Worm (Caenorhabditis elegans) whole organism, L1 larva: ENCODE results near the gene Y51A2A.16.

Source experiments
- C04F5.9 ChIP-seq: sonication (generic microtip); optimal IDR thresholded peaks from 2 replicates; lab custom pipeline; 2016; ENCODE audit warnings: missing genetic modification characterization, missing compliant biosample characterization
- C16A3.4 ChIP-seq: fragments of 150-350 bp; optimal IDR thresholded peaks from 2 replicates; lab custom pipeline; 2014; ENCODE audit warnings: missing biosample characterization, missing genetic modification characterization
- C34B4.2 ChIP-seq: sonication (generic microtip); optimal IDR thresholded peaks from 2 replicates; lab custom pipeline; 2017; ENCODE audit warnings: mild to moderate bottlenecking, missing genetic modification characterization, missing compliant biosample characterization
- F16B12.6 ChIP-seq: fragments of 150-350 bp; optimal IDR thresholded peaks from 2 replicates; lab custom pipeline; 2014; ENCODE audit warnings: missing biosample characterization, missing genetic modification characterization
- aha-1 ChIP-seq: fragments of 150-350 bp; optimal IDR thresholded peaks from 2 replicates; lab custom pipeline; 2014; ENCODE audit warnings: missing biosample characterization, missing genetic modification characterization
- aly-2 ChIP-seq: fragments of 150-350 bp; optimal IDR thresholded peaks from 2 replicates; lab custom pipeline; 2014; ENCODE audit warnings: missing biosample characterization, missing genetic modification characterization
- ama-1 ChIP-seq: fragments of 150-350 bp; optimal IDR thresholded peaks from 2 replicates; lab custom pipeline; 2014
- ceh-90 ChIP-seq: sonication (generic microtip); optimal IDR thresholded peaks from 2 replicates; lab custom pipeline; 2016; ENCODE audit warnings: missing genetic modification characterization, missing compliant biosample characterization
- dpl-1 ChIP-seq, 3 experiments: fragments of 150-350 bp in 2 of 3; sonication (generic microtip) in 1 of 3; optimal IDR thresholded peaks; 2 replicates each; lab custom pipeline; 2014 to 2017; ENCODE audit warnings: missing biosample characterization in 3 of 3, missing genetic modification characterization in 3 of 3, missing genetic modification reagents in 3 of 3
- efl-3 ChIP-seq: fragments of 200-800 bp; sonication (Bioruptor generic); optimal IDR thresholded peaks from 2 replicates; lab custom pipeline; 2018; ENCODE audit warnings: mild to moderate bottlenecking, missing genetic modification characterization, missing compliant biosample characterization
- egl-27 ChIP-seq, 2 experiments: fragments of 150-350 bp in 1 of 2; sonication (generic microtip); optimal IDR thresholded peaks; 3 replicates each; lab custom pipeline; 2017 to 2018; ENCODE audit warnings: missing biosample characterization in 2 of 2, missing genetic modification characterization in 2 of 2, missing genetic modification reagents in 2 of 2
- elt-2 ChIP-seq: sonication (generic microtip); optimal IDR thresholded peaks from 2 replicates; lab custom pipeline; 2016; ENCODE audit warnings: missing genetic modification characterization, mild to moderate bottlenecking, inconsistent platforms, missing compliant biosample characterization, missing genetic modification reagents
- fkh-10 ChIP-seq: sonication (generic microtip); optimal IDR thresholded peaks from 2 replicates; lab custom pipeline; 2017; ENCODE audit warnings: missing biosample characterization, missing genetic modification reagents, missing genetic modification characterization
- fos-1 ChIP-seq: fragments of 150-350 bp; optimal IDR thresholded peaks from 2 replicates; lab custom pipeline; 2014; ENCODE audit warnings: missing biosample characterization, missing genetic modification characterization
- hlh-17 ChIP-seq: fragments of 200-800 bp; sonication (Bioruptor generic); optimal IDR thresholded peaks from 2 replicates; lab custom pipeline; 2018; ENCODE audit warnings: missing genetic modification characterization, mild to moderate bottlenecking, missing compliant biosample characterization, moderate library complexity, borderline replicate concordance
- hlh-4 ChIP-seq: sonication (generic microtip); optimal IDR thresholded peaks from 2 replicates; lab custom pipeline; 2016; ENCODE audit warnings: mild to moderate bottlenecking, missing genetic modification characterization, missing compliant biosample characterization
- hpl-2 ChIP-seq: fragments of 150-350 bp; optimal IDR thresholded peaks from 2 replicates; lab custom pipeline; 2014; ENCODE audit warnings: missing biosample characterization, missing genetic modification reagents, missing genetic modification characterization
- irx-1 ChIP-seq: sonication (generic microtip); optimal IDR thresholded peaks from 2 replicates; lab custom pipeline; 2016; ENCODE audit warnings: missing genetic modification characterization, missing compliant biosample characterization
- isw-1 ChIP-seq: fragments of 200-800 bp; sonication (Bioruptor generic); IDR thresholded peaks from 2 replicates; pipeline ENCODE4 v1.3.6; 2022; ENCODE audit warnings: missing genetic modification characterization, missing compliant biosample characterization
- lin-13 ChIP-seq: fragments of 150-350 bp; optimal IDR thresholded peaks from 2 replicates; lab custom pipeline; 2014; ENCODE audit warnings: missing biosample characterization, missing genetic modification reagents, missing genetic modification characterization
- lin-14 ChIP-seq: fragments of 200-800 bp; sonication (Bioruptor generic); optimal IDR thresholded peaks from 2 replicates; lab custom pipeline; 2018; ENCODE audit warnings: mild to moderate bottlenecking, missing genetic modification characterization, moderate library complexity, missing compliant biosample characterization
- lin-35 ChIP-seq, 2 experiments: fragments of 150-350 bp; optimal IDR thresholded peaks; 2 replicates each; lab custom pipeline; 2014; ENCODE audit warnings: missing biosample characterization in 2 of 2, missing genetic modification characterization in 2 of 2, missing genetic modification reagents in 2 of 2
- mab-9 ChIP-seq: fragments of 200-800 bp; sonication (Bioruptor generic); IDR thresholded peaks from 2 replicates; pipeline ENCODE4 v1.3.6; 2022; ENCODE audit warnings: missing genetic modification reagents, missing genetic modification characterization, missing compliant biosample characterization
- mdl-1 ChIP-seq, 2 experiments: fragments of 150-350 bp; optimal IDR thresholded peaks; 2 replicates each; lab custom pipeline; 2014 to 2017; ENCODE audit warnings: missing biosample characterization in 2 of 2, missing genetic modification characterization in 2 of 2, inconsistent platforms in 1 of 2
- mef-2 ChIP-seq: fragments of 150-350 bp; optimal IDR thresholded peaks from 2 replicates; lab custom pipeline; 2014; ENCODE audit warnings: missing biosample characterization, missing genetic modification characterization
- nhr-11 ChIP-seq: fragments of 150-350 bp; optimal IDR thresholded peaks from 2 replicates; lab custom pipeline; 2014; ENCODE audit warnings: missing biosample characterization, missing genetic modification characterization
- nhr-19 ChIP-seq: fragments of 200-800 bp; sonication (Bioruptor generic); conservative IDR thresholded peaks from 2 replicates; pipeline ENCODE4 v1.3.6; 2022; ENCODE audit warnings: missing genetic modification characterization, missing compliant biosample characterization
- nhr-20 ChIP-seq: sonication (generic microtip); optimal IDR thresholded peaks from 2 replicates; lab custom pipeline; 2016; ENCODE audit warnings: mild to moderate bottlenecking, missing genetic modification characterization, missing compliant biosample characterization
- nhr-237 ChIP-seq: fragments of 150-350 bp; optimal IDR thresholded peaks from 2 replicates; lab custom pipeline; 2014; ENCODE audit warnings: missing biosample characterization, missing genetic modification characterization
- nhr-71 ChIP-seq: sonication (generic microtip); optimal IDR thresholded peaks from 2 replicates; lab custom pipeline; 2016; ENCODE audit warnings: mild to moderate bottlenecking, missing genetic modification characterization, moderate library complexity, missing compliant biosample characterization
- nhr-76 ChIP-seq: sonication (generic microtip); optimal IDR thresholded peaks from 2 replicates; lab custom pipeline; 2017; ENCODE audit warnings: missing biosample characterization, missing genetic modification characterization
- nhr-77 ChIP-seq: fragments of 150-350 bp; optimal IDR thresholded peaks from 2 replicates; lab custom pipeline; 2014; ENCODE audit warnings: missing biosample characterization, missing genetic modification characterization
- nhr-85 ChIP-seq: sonication (generic microtip); peaks from one replicate; lab custom pipeline; 2016; ENCODE audit warnings: missing genetic modification characterization, inconsistent platforms, missing compliant biosample characterization
- nhr-90 ChIP-seq: sonication (generic microtip); optimal IDR thresholded peaks from 2 replicates; lab custom pipeline; 2016; ENCODE audit warnings: mild to moderate bottlenecking, missing genetic modification characterization, missing compliant biosample characterization; ENCODE audit not compliant: poor library complexity
- pag-3 ChIP-seq: sonication (generic microtip); optimal IDR thresholded peaks from 2 replicates; lab custom pipeline; 2017; ENCODE audit warnings: missing genetic modification characterization, mild to moderate bottlenecking, missing compliant biosample characterization, antibody characterized with exemption, borderline replicate concordance; ENCODE audit not compliant: insufficient read depth
- pax-3 ChIP-seq: fragments of 200-800 bp; sonication (Bioruptor generic); optimal IDR thresholded peaks from 2 replicates; lab custom pipeline; 2018; ENCODE audit warnings: mild to moderate bottlenecking, missing genetic modification characterization, moderate library complexity, missing compliant biosample characterization
- pqm-1 ChIP-seq: sonication (generic microtip); optimal IDR thresholded peaks from 3 replicates; lab custom pipeline; 2017; ENCODE audit warnings: missing biosample characterization, missing genetic modification characterization
- rnt-1 ChIP-seq: sonication (generic microtip); optimal IDR thresholded peaks from 2 replicates; lab custom pipeline; 2016; ENCODE audit warnings: mild to moderate bottlenecking, missing genetic modification characterization, moderate library complexity, missing compliant biosample characterization
- snu-23 ChIP-seq: sonication (generic microtip); optimal IDR thresholded peaks from 2 replicates; lab custom pipeline; 2016; ENCODE audit warnings: missing genetic modification characterization, missing compliant biosample characterization
- sox-4 ChIP-seq: sonication (generic microtip); optimal IDR thresholded peaks from 2 replicates; lab custom pipeline; 2016; ENCODE audit warnings: missing genetic modification characterization, missing compliant biosample characterization
- sptf-1 ChIP-seq: fragments of 150-350 bp; optimal IDR thresholded peaks from 2 replicates; lab custom pipeline; 2014; ENCODE audit warnings: missing biosample characterization, missing genetic modification characterization
- tbx-2 ChIP-seq: sonication (generic microtip); optimal IDR thresholded peaks from 2 replicates; lab custom pipeline; 2016; ENCODE audit warnings: missing genetic modification characterization, missing compliant biosample characterization
- tlp-1 ChIP-seq: fragments of 150-350 bp; optimal IDR thresholded peaks from 2 replicates; lab custom pipeline; 2014; ENCODE audit warnings: missing biosample characterization, missing genetic modification characterization
- unc-30 ChIP-seq: sonication (generic microtip); optimal IDR thresholded peaks from 2 replicates; lab custom pipeline; 2017; ENCODE audit warnings: missing biosample characterization, missing genetic modification characterization
- vab-15 ChIP-seq: sonication (generic microtip); optimal IDR thresholded peaks from 2 replicates; lab custom pipeline; 2017; ENCODE audit warnings: missing genotype, mild to moderate bottlenecking, missing genetic modification characterization, missing compliant biosample characterization
- zag-1 ChIP-seq: fragments of 150-350 bp; optimal IDR thresholded peaks from 2 replicates; lab custom pipeline; 2014; ENCODE audit warnings: missing biosample characterization, missing genetic modification characterization
- zip-4 ChIP-seq: fragments of 200-800 bp; sonication (Bioruptor generic); optimal IDR thresholded peaks from 2 replicates; lab custom pipeline; 2018; ENCODE audit warnings: mild to moderate bottlenecking, missing genetic modification characterization, moderate library complexity, missing compliant biosample characterization
- ztf-11 ChIP-seq, 2 experiments: sonication (generic microtip); optimal IDR thresholded peaks; 2 replicates each; lab custom pipeline; 2016 to 2017; ENCODE audit warnings: missing genetic modification characterization in 2 of 2, missing biosample characterization in 1 of 2, missing compliant biosample characterization in 1 of 2
- ztf-4 ChIP-seq: fragments of 150-350 bp; optimal IDR thresholded peaks from 2 replicates; lab custom pipeline; 2014; ENCODE audit warnings: missing biosample characterization, missing genetic modification characterization

The Y51A2A.16 gene

DNA sequence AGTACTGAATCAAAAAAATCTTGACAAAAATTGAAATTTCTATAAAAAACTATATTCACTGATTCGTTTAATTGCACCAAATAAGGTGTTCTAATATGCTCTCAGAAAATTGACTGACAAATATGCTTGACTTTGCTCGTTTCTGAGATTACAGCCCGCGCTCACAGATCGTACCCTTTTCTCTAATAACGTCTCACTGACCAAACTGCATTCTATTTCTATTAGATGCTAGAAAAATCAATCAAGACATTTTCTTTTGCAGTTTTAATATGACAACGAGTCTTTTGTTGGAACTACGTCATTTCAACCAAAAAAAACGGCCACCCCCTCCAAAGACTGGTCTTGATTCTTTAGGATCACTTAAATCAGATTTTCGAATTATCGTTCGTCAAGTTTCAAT lies 1.9 kb upstream of the Y51A2A.16 start, which contains the start of gene clec-247:
Gene clec-247, plus strand, starts transcription at position 301 of the 400 bp plus-strand sequence.
- TF ChIP-seq isw-1 (GFP tag; lab: Robert Waterston, UW), result no peak
- no peak for TF ChIP-seq nhr-77 (tag; lab: Kevin White, UChicago)
- no peak for TF ChIP-seq C34B4.2 (tag; lab: Kevin White, UChicago)
- no peak for TF ChIP-seq hlh-17 (GFP tag; lab: Kevin White, UChicago)
- TF ChIP-seq ama-1 (lab: Kevin White, UChicago), result no peak
- TF ChIP-seq sox-4 (tag; lab: Kevin White, UChicago), result no peak
- TF ChIP-seq mab-9 (GFP tag; lab: Robert Waterston, UW), result no peak
- no peak for TF ChIP-seq dpl-1 (GFP tag; optimal IDR thresholded peaks at IDR 0.05; lab: Kevin White, UChicago)
- TF ChIP-seq mef-2, result no peak
- no peak for TF ChIP-seq F16B12.6 (tag; lab: Kevin White, UChicago)
- TF ChIP-seq snu-23, result no peak
- TF ChIP-seq mdl-1 (tag; optimal IDR thresholded peaks at IDR 0.05; lab: Kevin White, UChicago), result no peak
- TF ChIP-seq nhr-19 (GFP tag; lab: Robert Waterston, UW), result no peak
- no peak for TF ChIP-seq zag-1
- no peak for TF ChIP-seq ztf-11 (tag; optimal IDR thresholded peaks at IDR 0.05; lab: Kevin White, UChicago)
- TF ChIP-seq nhr-71 (tag; lab: Kevin White, UChicago), result no peak
- TF ChIP-seq fos-1, result no peak
- no peak for TF ChIP-seq ceh-90 (tag; lab: Kevin White, UChicago)
- no peak for TF ChIP-seq fkh-10 (GFP tag; lab: Kevin White, UChicago)

DNA sequence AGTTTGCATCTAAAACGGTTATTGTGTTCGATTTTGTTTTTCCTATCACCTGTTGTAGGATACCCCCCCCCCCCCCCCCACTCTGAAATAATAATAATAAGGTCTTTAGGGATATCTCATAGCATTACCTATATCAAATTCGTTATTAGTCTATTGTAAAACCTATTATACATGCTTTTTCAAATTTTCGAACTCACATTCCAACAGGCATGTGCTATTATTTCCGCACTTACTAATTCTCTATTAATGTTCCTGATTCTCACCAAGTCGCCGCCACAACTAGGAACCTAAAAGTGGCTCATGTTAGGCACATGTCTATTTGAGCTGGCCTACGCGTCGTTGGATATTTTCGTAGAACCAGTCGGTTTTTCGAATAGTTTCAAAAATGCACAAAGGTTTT lies 10.3 kb downstream of the Y51A2A.16 start, which contains the start of gene Y37H2C.4:
Gene Y37H2C.4, plus strand, starts transcription at position 301 of the 400 bp plus-strand sequence.
- TF ChIP-seq nhr-11 (tag; lab: Kevin White, UChicago), result no peak
- no peak for TF ChIP-seq aly-2 (tag; lab: Kevin White, UChicago)
- TF ChIP-seq unc-30, result no peak
- no peak for TF ChIP-seq nhr-20 (tag; lab: Kevin White, UChicago)
- no peak for TF ChIP-seq tbx-2 (tag; lab: Kevin White, UChicago)
- no peak for TF ChIP-seq pax-3

DNA sequence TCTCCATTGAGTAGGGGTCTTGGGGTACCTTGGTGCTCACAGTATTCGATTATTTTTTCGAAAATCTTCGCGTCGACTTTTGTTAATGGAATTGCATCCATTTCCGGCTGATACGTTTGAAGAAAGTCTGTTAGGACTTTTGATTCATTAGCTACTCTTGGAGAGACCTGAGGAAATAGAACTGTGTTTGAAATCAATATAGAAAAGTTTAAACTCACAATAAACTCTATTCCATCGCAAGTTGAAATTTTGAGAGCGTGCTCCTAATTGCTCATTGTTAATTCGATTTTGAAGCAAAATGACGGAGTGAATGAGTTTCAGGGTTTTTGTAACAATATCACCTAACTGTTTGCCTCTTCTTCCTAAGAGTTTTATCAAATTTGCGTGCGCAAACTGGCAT lies 10.8 kb downstream of the Y51A2A.16 start, which contains the start of gene skr-6:
Gene skr-6, minus strand, starts transcription at position 101 of the 400 bp plus-strand sequence.
- TF ChIP-seq nhr-76 (tag; lab: Kevin White, UChicago) (no peak), vab-15 (no peak), ama-1 (lab: Kevin White, UChicago) (no peak), ceh-90 (tag; lab: Kevin White, UChicago) (no peak), pag-3 (tag; lab: Kevin White, UChicago) (no peak), pqm-1 (tag; lab: Kevin White, UChicago) (no peak), F16B12.6 (tag; lab: Kevin White, UChicago) (no peak), ztf-4 (tag; lab: Kevin White, UChicago) (no peak), elt-2 (tag; lab: Kevin White, UChicago) (no peak), efl-3 (no peak), lin-35 (GFP tag; optimal IDR thresholded peaks at IDR 0.05; lab: Kevin White, UChicago) (no peak), sox-4 (tag; lab: Kevin White, UChicago) (no peak), irx-1 (tag; lab: Kevin White, UChicago) (no peak), lin-14 (GFP tag; lab: Kevin White, UChicago) (no peak), C04F5.9 (tag; lab: Kevin White, UChicago) (no peak), egl-27 (tag; optimal IDR thresholded peaks at IDR 0.05; lab: Kevin White, UChicago) (no peak)

DNA sequence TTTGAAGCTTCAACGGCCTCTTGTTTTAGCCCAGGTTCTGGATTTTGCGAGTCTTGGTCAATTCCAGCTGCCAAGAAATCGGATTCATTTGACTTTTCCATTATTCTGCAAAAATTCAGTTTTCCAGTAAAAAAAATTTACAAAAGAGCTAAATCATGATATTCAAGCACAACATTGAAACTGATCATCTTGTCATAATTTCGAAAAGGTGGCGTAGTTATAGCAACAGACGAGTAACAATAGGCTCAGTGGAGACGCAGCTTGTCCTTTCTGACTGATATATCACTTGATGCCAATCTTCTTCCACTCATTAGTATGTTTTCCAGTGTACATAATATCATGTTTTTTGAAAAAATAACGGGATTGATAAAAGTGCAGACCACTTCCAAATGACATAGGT lies 11.9 kb downstream of the Y51A2A.16 start, which contains the start of gene fbxa-213:
Gene fbxa-213, minus strand, starts transcription at position 101 of the 400 bp plus-strand sequence.
- no peak for TF ChIP-seq sptf-1
- TF ChIP-seq tlp-1 (tag; lab: Kevin White, UChicago), result no peak
- no peak for TF ChIP-seq nhr-90 (tag; lab: Kevin White, UChicago)
- TF ChIP-seq zip-4, result no peak
- no peak for TF ChIP-seq ama-1 (lab: Kevin White, UChicago)
- no peak for TF ChIP-seq lin-13
- TF ChIP-seq nhr-237 (tag; lab: Kevin White, UChicago), result no peak
- TF ChIP-seq snu-23, result no peak
- TF ChIP-seq rnt-1 (tag; lab: Kevin White, UChicago), result no peak
- TF ChIP-seq nhr-85 (tag; lab: Kevin White, UChicago), result no peak
- TF ChIP-seq aly-2 (tag; lab: Kevin White, UChicago), result no peak
- TF ChIP-seq hlh-4, result no peak
- no peak for TF ChIP-seq aha-1 (tag; lab: Kevin White, UChicago)
- no peak for TF ChIP-seq hpl-2
- TF ChIP-seq C16A3.4 (tag; lab: Kevin White, UChicago), result no peak
- TF ChIP-seq tbx-2 (tag; lab: Kevin White, UChicago), result no peak
